Worm (Caenorhabditis elegans) whole organism, late embryonic: ENCODE data around the gene Y43F8B.14.

Experiments used
- K09A11.1 ChIP-seq: sonication (generic microtip); optimal IDR thresholded peaks from 2 replicates; lab custom pipeline; 2017; ENCODE audit warnings: antibody characterized with exemption, mild to moderate bottlenecking, missing genetic modification characterization, missing compliant biosample characterization; ENCODE audit not compliant: insufficient read depth
- Y22D7AL.16 ChIP-seq: sonication (generic microtip); optimal IDR thresholded peaks from 2 replicates; lab custom pipeline; 2016; ENCODE audit warnings: missing genetic modification characterization, missing compliant biosample characterization
- ahr-1 ChIP-seq: sonication (generic microtip); optimal IDR thresholded peaks from 2 replicates; lab custom pipeline; 2016; ENCODE audit warnings: missing genetic modification characterization, missing compliant biosample characterization
- ama-1 ChIP-seq: fragments of 150-350 bp; optimal IDR thresholded peaks from 2 replicates; lab custom pipeline; 2014
- ceh-14 ChIP-seq: sonication (generic microtip); optimal IDR thresholded peaks from 2 replicates; lab custom pipeline; 2016; ENCODE audit warnings: missing genotype, missing genetic modification characterization, missing compliant biosample characterization
- ceh-2 ChIP-seq: sonication (generic microtip); optimal IDR thresholded peaks from 2 replicates; lab custom pipeline; 2016; ENCODE audit warnings: missing genotype, missing genetic modification characterization, missing compliant biosample characterization
- ceh-22 ChIP-seq: sonication (generic microtip); optimal IDR thresholded peaks from 2 replicates; lab custom pipeline; 2017; ENCODE audit warnings: missing biosample characterization, missing genetic modification characterization
- ceh-31 ChIP-seq: sonication (generic microtip); optimal IDR thresholded peaks from 2 replicates; lab custom pipeline; 2016; ENCODE audit warnings: missing genetic modification characterization, missing compliant biosample characterization
- ceh-34 ChIP-seq: sonication (generic microtip); optimal IDR thresholded peaks from 2 replicates; lab custom pipeline; 2016; ENCODE audit warnings: mild to moderate bottlenecking, missing genetic modification characterization, missing compliant biosample characterization
- ceh-45 ChIP-seq: fragments of 200-800 bp; sonication (Bioruptor generic); IDR thresholded peaks from 2 replicates; pipeline ENCODE4 v1.3.6; 2022; ENCODE audit warnings: missing genetic modification reagents, missing genetic modification characterization, missing compliant biosample characterization
- ceh-48 ChIP-seq: sonication (generic microtip); optimal IDR thresholded peaks from 2 replicates; lab custom pipeline; 2016; ENCODE audit warnings: missing genetic modification characterization, inconsistent platforms, missing compliant biosample characterization
- che-1 ChIP-seq: sonication (generic microtip); optimal IDR thresholded peaks from 2 replicates; lab custom pipeline; 2016; ENCODE audit warnings: mild to moderate bottlenecking, missing genetic modification characterization, missing compliant biosample characterization
- dve-1 ChIP-seq: sonication (generic microtip); optimal IDR thresholded peaks from 2 replicates; lab custom pipeline; 2017; ENCODE audit warnings: antibody characterized with exemption, mild to moderate bottlenecking, missing genetic modification characterization, missing compliant biosample characterization
- elt-4 ChIP-seq: sonication (generic microtip); optimal IDR thresholded peaks from 2 replicates; lab custom pipeline; 2016; ENCODE audit warnings: missing genetic modification characterization, missing compliant biosample characterization
- ets-4 ChIP-seq: sonication (generic microtip); optimal IDR thresholded peaks from 2 replicates; lab custom pipeline; 2016; ENCODE audit warnings: missing genetic modification characterization, missing compliant biosample characterization
- eyg-1 ChIP-seq: sonication (generic microtip); optimal IDR thresholded peaks from 2 replicates; lab custom pipeline; 2016; ENCODE audit warnings: missing genotype, missing genetic modification characterization, missing compliant biosample characterization
- fkh-6 ChIP-seq: sonication (generic microtip); optimal IDR thresholded peaks from 2 replicates; lab custom pipeline; 2016; ENCODE audit warnings: missing genetic modification characterization, missing compliant biosample characterization
- hlh-13 ChIP-seq: fragments of 200-800 bp; sonication (Bioruptor generic); optimal IDR thresholded peaks from 2 replicates; lab custom pipeline; 2018; ENCODE audit warnings: mild to moderate bottlenecking, missing genetic modification characterization, missing compliant biosample characterization
- hlh-15 ChIP-seq: sonication (generic microtip); optimal IDR thresholded peaks from 2 replicates; lab custom pipeline; 2016; ENCODE audit warnings: missing genetic modification characterization, missing compliant biosample characterization
- hlh-6 ChIP-seq: sonication (generic microtip); optimal IDR thresholded peaks from 2 replicates; lab custom pipeline; 2016; ENCODE audit warnings: missing genotype, missing genetic modification characterization, missing compliant biosample characterization
- hlh-8 ChIP-seq: sonication (generic microtip); optimal IDR thresholded peaks from 2 replicates; lab custom pipeline; 2016; ENCODE audit warnings: missing genotype, missing genetic modification characterization, missing compliant biosample characterization
- lim-6 ChIP-seq: sonication (generic microtip); optimal IDR thresholded peaks from 2 replicates; lab custom pipeline; 2016; ENCODE audit warnings: missing genetic modification characterization, missing compliant biosample characterization
- lin-11 ChIP-seq: fragments of 200-800 bp; sonication (Bioruptor generic); optimal IDR thresholded peaks from 2 replicates; lab custom pipeline; 2018; ENCODE audit warnings: mild to moderate bottlenecking, missing genetic modification characterization, missing compliant biosample characterization
- nfya-1 ChIP-seq: sonication (generic microtip); optimal IDR thresholded peaks from 2 replicates; lab custom pipeline; 2017; ENCODE audit warnings: missing genetic modification characterization, mild to moderate bottlenecking, missing compliant biosample characterization, antibody characterized with exemption, moderate library complexity
- nhr-11 ChIP-seq: fragments of 150-350 bp; optimal IDR thresholded peaks from 2 replicates; lab custom pipeline; 2014; ENCODE audit warnings: missing biosample characterization, missing genetic modification characterization
- npax-4 ChIP-seq: sonication (generic microtip); optimal IDR thresholded peaks from 2 replicates; lab custom pipeline; 2016; ENCODE audit warnings: missing genetic modification characterization, missing compliant biosample characterization
- pag-3 ChIP-seq: sonication (generic microtip); optimal IDR thresholded peaks from 2 replicates; lab custom pipeline; 2016; ENCODE audit warnings: missing compliant biosample characterization, missing genetic modification characterization, borderline replicate concordance
- pax-1 ChIP-seq: fragments of 150-350 bp; optimal IDR thresholded peaks from 2 replicates; lab custom pipeline; 2014; ENCODE audit warnings: missing biosample characterization, missing genetic modification characterization
- pha-2 ChIP-seq: sonication (generic microtip); optimal IDR thresholded peaks from 2 replicates; lab custom pipeline; 2017; ENCODE audit warnings: mild to moderate bottlenecking, missing genetic modification characterization, missing compliant biosample characterization
- pha-4 ChIP-seq: fragments of 150-350 bp; optimal IDR thresholded peaks from 2 replicates; lab custom pipeline; 2018; ENCODE audit warnings: missing biosample characterization, missing genetic modification reagents, missing genetic modification characterization
- pqm-1 ChIP-seq: sonication (generic microtip); optimal IDR thresholded peaks from 2 replicates; lab custom pipeline; 2016; ENCODE audit warnings: missing genetic modification characterization, missing compliant biosample characterization
- sox-2 ChIP-seq: fragments of 200-800 bp; sonication (Bioruptor generic); IDR thresholded peaks from 2 replicates; pipeline ENCODE4 v1.3.6; 2022; ENCODE audit warnings: missing genetic modification reagents, missing genetic modification characterization, missing compliant biosample characterization
- tbx-2 ChIP-seq: sonication (generic microtip); optimal IDR thresholded peaks from 2 replicates; lab custom pipeline; 2016; ENCODE audit warnings: missing genetic modification characterization, missing compliant biosample characterization
- ttx-3 ChIP-seq: sonication (generic microtip); optimal IDR thresholded peaks from 2 replicates; lab custom pipeline; 2016; ENCODE audit warnings: missing genetic modification reagents, missing genetic modification characterization, missing compliant biosample characterization
- unc-3 ChIP-seq, 2 experiments: fragments of 200-800 bp in 1 of 2; sonication (Bioruptor generic) in 1 of 2; sonication (generic microtip) in 1 of 2; conservative IDR thresholded peaks in 1 of 2; optimal IDR thresholded peaks in 1 of 2; 2 replicates each; pipeline versions ENCODE4 v1.3.6 to Lab custom; 2016 to 2022; ENCODE audit warnings: missing compliant biosample characterization in 2 of 2, missing genetic modification characterization in 2 of 2, missing genetic modification reagents in 1 of 2
- unc-55 ChIP-seq: sonication (generic microtip); optimal IDR thresholded peaks from 2 replicates; lab custom pipeline; 2017; ENCODE audit warnings: missing biosample characterization, missing genetic modification reagents, missing genetic modification characterization
- unc-86 ChIP-seq: sonication (generic microtip); optimal IDR thresholded peaks from 2 replicates; lab custom pipeline; 2016; ENCODE audit warnings: missing genetic modification characterization, missing compliant biosample characterization
- zip-5 ChIP-seq: sonication (generic microtip); optimal IDR thresholded peaks from 2 replicates; lab custom pipeline; 2016; ENCODE audit warnings: missing genetic modification characterization, missing compliant biosample characterization
- ztf-16 ChIP-seq: sonication (generic microtip); optimal IDR thresholded peaks from 2 replicates; lab custom pipeline; 2017; ENCODE audit warnings: missing genetic modification characterization, missing compliant biosample characterization

The Y43F8B.14 gene

DNA sequence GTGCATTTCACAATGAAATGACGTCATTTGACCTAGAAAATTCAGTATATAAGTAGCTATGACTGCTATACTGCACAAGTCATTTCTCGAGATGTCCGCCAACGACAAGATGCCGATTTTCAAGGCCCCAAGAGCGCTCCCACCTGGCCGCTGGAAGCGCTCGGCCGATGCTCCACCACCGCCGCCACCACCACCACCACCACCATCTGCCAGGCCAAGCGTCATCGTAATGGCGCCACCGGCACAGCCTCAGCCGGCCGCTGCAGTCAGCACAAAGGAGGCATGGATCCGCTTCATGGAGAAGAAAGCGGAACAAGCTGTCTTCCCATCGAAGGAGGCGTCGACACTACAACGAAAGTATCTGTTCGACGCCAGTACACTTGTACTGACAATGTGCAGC lies 29.5 kb upstream of the Y43F8B.14 start, which contains the start of gene Y43F8B.28:
Gene Y43F8B.28, plus strand, starts transcription at position 59 of the 400 bp plus-strand sequence.
- TF ChIP-seq hlh-15 (no peak), pqm-1 (tag; lab: Kevin White, UChicago) (no peak), che-1 (no peak), ceh-22 (no peak), ceh-34 (no peak), ceh-14 (tag; lab: Kevin White, UChicago) (no peak)

DNA sequence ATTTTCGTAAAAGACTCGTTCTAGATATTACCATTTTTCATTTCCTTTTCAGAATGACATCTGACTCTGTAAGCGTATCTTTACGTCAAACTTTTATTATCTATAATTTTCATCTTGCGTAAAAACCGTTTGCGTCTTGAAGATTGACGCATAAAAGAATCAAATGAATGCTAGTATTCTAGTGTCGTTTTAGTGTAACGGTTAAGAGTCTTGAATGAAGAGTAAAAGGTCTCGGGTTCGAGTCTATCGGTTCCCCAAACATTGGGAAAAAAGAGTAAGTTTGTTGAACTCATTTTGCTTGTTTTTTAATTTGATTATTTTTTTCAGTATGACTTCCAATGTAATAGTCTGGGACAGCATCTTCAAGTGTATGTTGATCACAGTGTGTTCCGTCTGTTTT lies 28.7 kb upstream of the Y43F8B.14 start, which contains the start of gene Y43F8B.17:
Gene Y43F8B.17, plus strand, starts transcription at position 215 of the 400 bp plus-strand sequence.
- TF ChIP-seq lin-11, result no peak
- no peak for TF ChIP-seq ceh-31 (tag; lab: Kevin White, UChicago)
- no peak for TF ChIP-seq dve-1 (tag; lab: Kevin White, UChicago)
- TF ChIP-seq, all 69 proteins: peak for 0

DNA sequence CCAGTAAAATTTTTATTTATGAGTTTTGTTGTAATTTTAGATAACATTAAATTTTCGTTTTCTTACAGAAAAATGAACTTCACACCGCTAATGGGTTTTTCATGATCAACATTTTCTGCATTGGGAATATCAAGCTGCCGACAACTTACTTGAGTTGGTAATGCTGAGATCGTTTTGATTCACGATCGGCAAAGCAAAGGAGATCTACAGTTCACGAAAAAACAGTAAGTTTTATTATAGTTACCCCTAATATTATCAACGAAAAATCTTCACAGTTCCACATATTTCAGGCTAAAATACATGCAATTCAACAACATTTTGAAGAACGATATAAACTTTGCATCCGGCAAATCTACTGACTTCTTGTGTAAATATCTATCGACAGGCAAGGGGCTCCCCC lies 26.8 kb upstream of the Y43F8B.14 start, which contains the start of gene Y43F8B.22:
Gene Y43F8B.22, plus strand, starts transcription at position 301 of the 400 bp plus-strand sequence.
- no peak for TF ChIP-seq hlh-8 (tag; lab: Kevin White, UChicago)
- TF ChIP-seq hlh-13 (GFP tag; lab: Kevin White, UChicago), result no peak
- TF ChIP-seq ceh-22, result no peak
- no peak for TF ChIP-seq pag-3 (tag; lab: Kevin White, UChicago)
- TF ChIP-seq ceh-2 (tag; lab: Kevin White, UChicago), result no peak
- TF ChIP-seq ttx-3 (tag; lab: Kevin White, UChicago), result no peak
- TF ChIP-seq unc-3 (GFP tag; conservative IDR thresholded peaks at IDR 0.05; lab: Robert Waterston, UW), result no peak
- TF ChIP-seq unc-3 (tag; optimal IDR thresholded peaks at IDR 0.05; lab: Kevin White, UChicago), result no peak
- no peak for TF ChIP-seq elt-4 (tag; lab: Kevin White, UChicago)
- no peak for TF ChIP-seq ceh-48 (tag; lab: Kevin White, UChicago)
- no peak for TF ChIP-seq unc-55 (GFP tag; lab: Kevin White, UChicago)
- TF ChIP-seq tbx-2 (tag; lab: Kevin White, UChicago), result no peak
- no peak for TF ChIP-seq nfya-1 (tag; lab: Kevin White, UChicago)
- TF ChIP-seq hlh-15, result no peak
- TF ChIP-seq Y22D7AL.16 (tag; lab: Kevin White, UChicago), result no peak
- no peak for TF ChIP-seq pha-4 (tag; lab: Kevin White, UChicago)
- no peak for TF ChIP-seq che-1
- no peak for TF ChIP-seq ahr-1 (tag; lab: Kevin White, UChicago)
- no peak for TF ChIP-seq pax-1 (tag; lab: Kevin White, UChicago)
- no peak for TF ChIP-seq fkh-6 (tag; lab: Kevin White, UChicago)
- no peak for TF ChIP-seq ama-1 (lab: Kevin White, UChicago)

DNA sequence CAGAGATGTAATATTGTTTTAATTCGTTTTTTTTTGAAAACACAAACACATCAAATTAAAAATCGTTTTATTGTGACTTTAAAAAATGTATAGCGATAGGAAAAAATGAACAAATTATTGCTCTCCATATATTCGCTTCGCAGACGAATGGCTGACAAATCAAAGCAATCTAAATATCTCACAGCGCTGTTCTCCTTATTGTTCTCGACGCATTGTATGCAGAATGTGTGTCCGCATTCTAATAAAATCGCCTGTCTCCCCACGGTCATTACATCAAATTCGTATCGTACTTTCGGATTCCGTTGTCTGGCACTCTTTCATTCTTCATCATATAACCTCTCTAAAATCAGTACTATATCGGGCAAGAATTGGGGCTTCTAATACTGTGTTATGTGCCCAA lies 22.1 kb upstream of the Y43F8B.14 start, which contains the start of gene Y43F8B.9:
Gene Y43F8B.9, plus strand, starts transcription at position 301 of the 400 bp plus-strand sequence.
- TF ChIP-seq lim-6 (tag; lab: Kevin White, UChicago) (no peak), zip-5 (tag; lab: Kevin White, UChicago) (no peak), pha-2 (tag; lab: Kevin White, UChicago) (no peak), ceh-2 (tag; lab: Kevin White, UChicago) (no peak), unc-86 (tag; lab: Kevin White, UChicago) (no peak), ztf-16 (tag; lab: Kevin White, UChicago) (no peak), npax-4 (no peak), nhr-11 (tag; lab: Kevin White, UChicago) (no peak), hlh-13 (GFP tag; lab: Kevin White, UChicago) (no peak), nfya-1 (tag; lab: Kevin White, UChicago) (no peak)

DNA sequence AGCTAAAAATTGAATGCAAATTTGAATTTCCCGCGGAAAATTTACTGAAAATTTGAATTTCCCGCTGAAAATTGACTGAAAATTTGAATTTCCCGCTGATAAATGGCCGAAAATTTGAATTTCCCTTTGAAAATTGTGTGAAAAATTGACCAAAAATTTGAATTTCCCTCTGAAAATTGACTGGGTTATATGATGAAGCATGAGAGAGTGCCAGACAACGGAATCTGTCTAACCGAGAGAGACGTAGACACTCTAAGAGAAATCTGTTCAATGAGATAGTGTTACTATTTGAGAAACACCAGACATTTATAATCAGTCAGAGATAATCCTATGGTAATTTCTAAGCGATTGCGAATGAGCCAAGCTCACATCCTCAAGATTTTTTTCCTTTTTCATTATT lies 21.5 kb upstream of the Y43F8B.14 start:
- TF ChIP-seq nfya-1 (tag; lab: Kevin White, UChicago), result no peak
- TF ChIP-seq ceh-31 (tag; lab: Kevin White, UChicago), result no peak
- no peak for TF ChIP-seq hlh-6 (tag; lab: Kevin White, UChicago)
- TF ChIP-seq ceh-14 (tag; lab: Kevin White, UChicago), result no peak
- no peak for TF ChIP-seq ahr-1 (tag; lab: Kevin White, UChicago)
- no peak for TF ChIP-seq lin-11
- no peak for TF ChIP-seq ets-4 (tag; lab: Kevin White, UChicago)
- TF ChIP-seq sox-2, result no peak
- no peak for TF ChIP-seq ceh-45 (GFP tag; lab: Robert Waterston, UW)
- no peak for TF ChIP-seq ttx-3 (tag; lab: Kevin White, UChicago)
- TF ChIP-seq ceh-22, result no peak
- no peak for TF ChIP-seq pax-1 (tag; lab: Kevin White, UChicago)
- no peak for TF ChIP-seq hlh-13 (GFP tag; lab: Kevin White, UChicago)
- TF ChIP-seq tbx-2 (tag; lab: Kevin White, UChicago), result no peak
- no peak for TF ChIP-seq unc-86 (tag; lab: Kevin White, UChicago)
- no peak for TF ChIP-seq K09A11.1 (tag; lab: Kevin White, UChicago)
- TF ChIP-seq eyg-1 (tag; lab: Kevin White, UChicago), result no peak
- TF ChIP-seq che-1, result no peak
